Fruit fly (Drosophila melanogaster): ENCODE data around the gene SdhD.

The SdhD gene

DNA sequence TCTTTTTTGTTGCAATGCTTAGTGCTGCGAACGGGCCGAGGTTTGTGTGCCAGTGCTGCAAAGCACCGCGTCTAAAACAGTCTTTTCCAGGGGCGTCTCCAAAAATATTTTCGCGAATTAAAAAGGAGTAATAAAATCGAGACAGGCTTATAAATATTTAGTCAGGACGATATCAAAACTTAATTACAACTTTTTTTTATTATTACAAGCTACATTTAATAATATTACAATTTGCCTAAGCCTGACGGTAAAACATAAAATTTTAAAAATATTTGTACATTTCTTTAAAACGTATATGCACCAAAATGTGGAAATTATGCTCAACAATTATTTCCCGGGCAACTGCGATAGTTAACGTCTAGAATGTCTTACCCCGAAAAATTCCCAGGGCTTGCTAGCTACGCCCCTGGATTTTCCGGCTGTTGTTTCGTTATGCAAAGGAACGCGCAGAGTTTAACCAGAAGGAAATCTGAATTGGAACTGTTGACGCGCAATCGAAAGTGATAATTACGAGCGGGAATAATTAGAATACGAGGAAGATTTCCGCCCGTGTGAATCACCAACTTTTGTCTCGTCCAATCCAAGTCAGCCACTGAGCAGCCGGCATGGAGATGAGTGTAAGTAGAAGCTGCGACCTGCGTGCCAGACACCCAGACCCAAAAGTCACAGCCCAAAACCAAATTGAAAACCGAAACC lies 2.3 kb downstream of the SdhD start, which contains the start of the genes PTPMT1 and Hrd3 (continued):
- no peak for TF ChIP-seq abd-A (tag; optimal IDR thresholded peaks at IDR 0.05)
- peak; percentile 98 for TF ChIP-seq CG1647 (GFP tag; optimal IDR thresholded peaks at IDR 0.05)
- peak; percentile 98 for TF ChIP-seq kay (GFP tag; optimal IDR thresholded peaks at IDR 0.05)
- peak; percentile 90 for TF ChIP-seq her (GFP tag; optimal IDR thresholded peaks at IDR 0.05)
- peak; percentile 91 for TF ChIP-seq CG11560 (tag; IDR thresholded peaks at IDR 0.05)
- TF ChIP-seq gcm2 (GFP tag; optimal IDR thresholded peaks at IDR 0.05), result peak; percentile 95
- peak; percentile 95 for TF ChIP-seq CG6272 (GFP tag; IDR thresholded peaks at IDR 0.05)
- TF ChIP-seq Taf1 (GFP tag; IDR thresholded peaks at IDR 0.05), result peak; percentile 86
- TF ChIP-seq salm (tag; optimal IDR thresholded peaks at IDR 0.05), result peak; percentile 95
- peak; percentile 64 for TF ChIP-seq BEAF-32 (GFP tag; optimal IDR thresholded peaks at IDR 0.05)
- peak; percentile 98 for TF ChIP-seq CG10462 (GFP tag; optimal IDR thresholded peaks at IDR 0.05)
- peak; percentile 100 for TF ChIP-seq CG13775 (GFP tag; optimal IDR thresholded peaks at IDR 0.05)
- TF ChIP-seq toy (GFP tag; IDR thresholded peaks at IDR 0.05), result peak; percentile 86
- TF ChIP-seq row (GFP tag; IDR thresholded peaks at IDR 0.05), result peak; percentile 98
- peak; percentile 94 for TF ChIP-seq ci (GFP tag; IDR thresholded peaks at IDR 0.05)
- peak; percentile 79 for TF ChIP-seq Adf1 (GFP tag; IDR thresholded peaks at IDR 0.05)
- TF ChIP-seq dimm (GFP tag; IDR thresholded peaks at IDR 0.05), result peak; percentile 77
- peak; percentile 97 for TF ChIP-seq CG11093 (GFP tag; IDR thresholded peaks at IDR 0.05)
- TF ChIP-seq exex (tag; optimal IDR thresholded peaks at IDR 0.05), result peak; percentile 90
- TF ChIP-seq CG14014 (GFP tag; IDR thresholded peaks at IDR 0.05), result peak; percentile 96
- peak; percentile 97 for TF ChIP-seq CG2202 (tag; optimal IDR thresholded peaks at IDR 0.05)
- TF ChIP-seq CG18011 (GFP tag; optimal IDR thresholded peaks at IDR 0.05), result peak; percentile 92
- TF ChIP-seq CG16813 (GFP tag; IDR thresholded peaks at IDR 0.05; ENCODE audit: partially characterized antibody), result peak; percentile 53; the same call in 2 of the 3 replicates
- peak; percentile 83 for TF ChIP-seq CG17802 (tag; optimal IDR thresholded peaks at IDR 0.05)
- TF ChIP-seq tio (GFP tag; optimal IDR thresholded peaks at IDR 0.05), result peak; percentile 99
- peak; percentile 98 for TF ChIP-seq sug (tag; optimal IDR thresholded peaks at IDR 0.05)
- TF ChIP-seq chm (GFP tag; IDR thresholded peaks at IDR 0.05), result peak; percentile 91
- peak; percentile 87 for TF ChIP-seq ham (GFP tag; IDR thresholded peaks at IDR 0.05)
- peak; percentile 81 for TF ChIP-seq CG3995 (GFP tag; optimal IDR thresholded peaks at IDR 0.05)
- TF ChIP-seq gem (tag; optimal IDR thresholded peaks at IDR 0.05), result peak; percentile 99
- TF ChIP-seq ems (GFP tag; optimal IDR thresholded peaks at IDR 0.05), result peak; percentile 98
- TF ChIP-seq H15 (GFP tag; IDR thresholded peaks at IDR 0.05), result peak; percentile 92
- TF ChIP-seq CG31224 (GFP tag; IDR thresholded peaks at IDR 0.05), result peak; percentile 90
- TF ChIP-seq HLHmδ (GFP tag; optimal IDR thresholded peaks at IDR 0.05), result no peak
- peak; percentile 93 for TF ChIP-seq CG10366 (GFP tag; IDR thresholded peaks at IDR 0.05)
- TF ChIP-seq CG11695 (GFP tag; IDR thresholded peaks at IDR 0.05), result peak; percentile 97
- TF ChIP-seq br (optimal IDR thresholded peaks at IDR 0.05), result no peak
- TF ChIP-seq Bteb2 (GFP tag; optimal IDR thresholded peaks at IDR 0.05), result peak; percentile 98
- peak; percentile 99 for TF ChIP-seq HLH54F (GFP tag; optimal IDR thresholded peaks at IDR 0.05)
- TF ChIP-seq CG1603 (tag; optimal IDR thresholded peaks at IDR 0.05), result peak; percentile 79
- no peak; the same call in 2 of the 3 replicates for TF ChIP-seq sr (GFP tag; IDR thresholded peaks at IDR 0.05)
- peak; percentile 95 for TF ChIP-seq lbe (GFP tag; optimal IDR thresholded peaks at IDR 0.05)
- peak; percentile 99 for TF ChIP-seq Dip3 (GFP tag; optimal IDR thresholded peaks at IDR 0.05)
- TF ChIP-seq CG12219 (GFP tag; optimal IDR thresholded peaks at IDR 0.05), result peak; percentile 94
- no peak for TF ChIP-seq Trl (optimal IDR thresholded peaks at IDR 0.05)
- TF ChIP-seq Trl (GFP tag; optimal IDR thresholded peaks at IDR 0.05), result peak; percentile 97
- TF ChIP-seq jing (GFP tag; optimal IDR thresholded peaks at IDR 0.05), result peak; percentile 93
- TF ChIP-seq CG7987 (GFP tag; optimal IDR thresholded peaks at IDR 0.05), result peak; percentile 94
- peak; percentile 97 for TF ChIP-seq B-H2 (GFP tag; optimal IDR thresholded peaks at IDR 0.05)
- TF ChIP-seq CG1233 (GFP tag; optimal IDR thresholded peaks at IDR 0.05), result peak; percentile 99
- peak; percentile 96 for TF ChIP-seq CG31388 (GFP tag; optimal IDR thresholded peaks at IDR 0.05)

Measured in whole organism, embryonic.